Fruit fly (Drosophila melanogaster): ENCODE results near the gene mRpS6.

mRpS6 gene

DNA sequence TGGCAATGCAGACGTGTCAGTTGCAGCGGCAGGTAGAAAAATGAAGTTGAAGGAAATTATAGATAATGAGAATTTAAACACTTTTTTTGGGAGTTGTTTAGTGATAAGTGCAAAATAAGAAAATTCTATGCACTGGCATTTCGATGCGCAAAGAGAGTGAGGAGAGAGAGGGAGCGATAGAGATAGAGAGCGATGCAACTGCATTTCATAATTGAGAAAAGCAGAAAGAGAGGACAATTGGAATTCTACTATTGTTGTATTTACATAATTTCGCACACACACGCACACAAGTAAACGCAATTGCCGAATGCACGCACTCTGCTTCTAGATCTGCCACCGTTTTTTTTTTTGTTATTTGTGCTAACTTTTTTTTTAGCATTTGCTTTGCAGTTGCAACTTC, 866 bp upstream of the mRpS6 start:
- TF ChIP-seq yki (optimal IDR thresholded peaks at IDR 0.05) (peak; percentile 44), bsh (GFP tag; optimal IDR thresholded peaks at IDR 0.05) (peak in 1 of 2 experiments; percentile 4), CG5953 (GFP tag; IDR thresholded peaks at IDR 0.05) (no peak), zen2 (GFP tag; IDR thresholded peaks at IDR 0.05; ENCODE audit: partially characterized antibody) (no peak), Trl (optimal IDR thresholded peaks at IDR 0.05) (peak; percentile 22 to 71), Trl (GFP tag; optimal IDR thresholded peaks at IDR 0.05) (no peak), dati (GFP tag; IDR thresholded peaks at IDR 0.05) (no peak), nom (GFP tag; optimal IDR thresholded peaks at IDR 0.05) (no peak), Elba2 (GFP tag; optimal IDR thresholded peaks at IDR 0.05) (peak; percentile 93), Neu2 (GFP tag; optimal IDR thresholded peaks at IDR 0.05; ENCODE audit: borderline replicate concordance) (peak; percentile 79), CG15479 (GFP tag; optimal IDR thresholded peaks at IDR 0.05) (peak; percentile 78)

DNA sequence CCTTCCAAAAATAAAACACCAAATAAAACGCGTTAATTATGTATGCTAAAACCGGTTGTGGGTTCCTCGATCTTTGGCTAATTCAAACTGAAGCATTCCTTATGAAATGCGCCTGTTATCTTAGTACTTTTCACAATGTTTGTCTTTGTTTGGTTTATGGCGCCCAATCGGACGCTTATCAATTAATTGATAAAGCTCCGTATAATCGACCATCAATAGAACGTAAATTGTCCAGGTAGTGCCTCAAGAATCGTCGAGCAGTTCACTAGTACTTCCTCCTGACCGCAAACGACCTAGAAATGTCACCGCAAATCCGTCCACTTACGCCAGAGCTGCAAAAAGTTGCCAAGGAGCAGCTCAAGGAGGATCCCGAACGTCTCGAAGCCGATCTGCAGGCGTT, 847 bp downstream of the mRpS6 start, which contains the start of gene CG33514:
Gene CG33514 (plus strand): TSS at position 238 of the 400 bp plus-strand sequence.
- TF ChIP-seq CG1602 (GFP tag; optimal IDR thresholded peaks at IDR 0.05) (no peak), Med (GFP tag) (peak; percentile 25), mirr (GFP tag; optimal IDR thresholded peaks at IDR 0.05) (peak; percentile 2), Sry-δ (GFP tag; optimal IDR thresholded peaks at IDR 0.05) (no peak), Neu2 (GFP tag; optimal IDR thresholded peaks at IDR 0.05; ENCODE audit: borderline replicate concordance) (no peak), chm (GFP tag; IDR thresholded peaks at IDR 0.05) (0 out of 2 replicates have a peak, but pooled peaks have one; percentile 3), wor (GFP tag; IDR thresholded peaks at IDR 0.05) (no peak), exex (tag; optimal IDR thresholded peaks at IDR 0.05) (peak; percentile 94), D (optimal IDR thresholded peaks at IDR 0.05) (no peak), D (GFP tag; optimal IDR thresholded peaks at IDR 0.05) (no peak), Nf-YC (tag; optimal IDR thresholded peaks at IDR 0.05) (no peak), CG2678 (tag; optimal IDR thresholded peaks at IDR 0.05) (no peak), CG13894 (tag; optimal IDR thresholded peaks at IDR 0.05) (no peak), sug (tag; optimal IDR thresholded peaks at IDR 0.05) (peak; percentile 77), gt (GFP tag; IDR thresholded peaks at IDR 0.05) (no peak), grn (GFP tag; optimal IDR thresholded peaks at IDR 0.05) (peak; percentile 46)

DNA sequence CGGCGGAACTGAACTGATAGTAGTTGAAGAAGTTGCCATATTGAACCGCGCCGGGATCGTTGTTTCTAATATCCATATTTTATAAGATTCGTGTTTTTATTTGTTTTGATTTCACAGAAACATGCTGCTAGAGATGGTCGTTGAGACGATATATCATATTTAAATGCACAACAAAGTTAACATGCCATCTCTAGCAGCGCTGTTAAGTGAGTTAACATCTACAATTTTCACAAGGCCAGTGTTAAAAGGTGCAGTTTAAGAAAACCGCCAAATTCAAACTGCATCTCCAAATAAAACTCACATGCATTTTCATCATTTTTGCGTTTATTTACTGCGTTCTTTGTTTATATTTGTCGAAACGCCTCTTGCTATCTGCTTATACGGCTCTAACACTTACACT, 3.0 kb downstream of the mRpS6 start, which contains the start of gene CG11342:
Gene CG11342 (minus strand): TSS at position 120 of the 400 bp plus-strand sequence.
- TF ChIP-seq CG11398 (GFP tag; optimal IDR thresholded peaks at IDR 0.05): no peak
- TF ChIP-seq Sry-δ (GFP tag; optimal IDR thresholded peaks at IDR 0.05): peak; percentile 85
- no peak for TF ChIP-seq Ssrp (tag; optimal IDR thresholded peaks at IDR 0.05)
- TF ChIP-seq trh (GFP tag; optimal IDR thresholded peaks at IDR 0.05): no peak
- no peak for TF ChIP-seq fd64A (GFP tag; optimal IDR thresholded peaks at IDR 0.05)
- TF ChIP-seq wdn (GFP tag; IDR thresholded peaks at IDR 0.05): no peak
- no peak for TF ChIP-seq zfh2 (GFP tag; optimal IDR thresholded peaks at IDR 0.05)
- no peak for TF ChIP-seq h (optimal IDR thresholded peaks at IDR 0.05)
- TF ChIP-seq zen2 (GFP tag; IDR thresholded peaks at IDR 0.05; ENCODE audit: partially characterized antibody): peak; percentile 83
- TF ChIP-seq Jarid2 (GFP tag; optimal IDR thresholded peaks at IDR 0.05): no peak
- no peak for TF ChIP-seq Antp (GFP tag; optimal IDR thresholded peaks at IDR 0.05)
- TF ChIP-seq CG4360 (GFP tag; IDR thresholded peaks at IDR 0.05): no peak
- peak; percentile 80 for TF ChIP-seq BEAF-32 (GFP tag; optimal IDR thresholded peaks at IDR 0.05)
- no peak for TF ChIP-seq abd-A (tag; optimal IDR thresholded peaks at IDR 0.05)
- no peak for TF ChIP-seq Hr39 (optimal IDR thresholded peaks at IDR 0.05)
- TF ChIP-seq dysf (GFP tag; IDR thresholded peaks at IDR 0.05): no peak
- peak; percentile 93 for TF ChIP-seq E2f2 (GFP tag; IDR thresholded peaks at IDR 0.05)
- TF ChIP-seq D19A (tag; optimal IDR thresholded peaks at IDR 0.05): no peak
- no peak for TF ChIP-seq Myb (GFP tag; optimal IDR thresholded peaks at IDR 0.05)
- TF ChIP-seq kah (GFP tag; optimal IDR thresholded peaks at IDR 0.05): no peak
- peak; percentile 14 for TF ChIP-seq CG13624 (GFP tag; optimal IDR thresholded peaks at IDR 0.05)
- no peak for TF ChIP-seq tgo (GFP tag; IDR thresholded peaks at IDR 0.05)
- TF ChIP-seq CG32772 (GFP tag; IDR thresholded peaks at IDR 0.05): no peak
- TF ChIP-seq otp (GFP tag; IDR thresholded peaks at IDR 0.05): no peak
- TF ChIP-seq HLHmδ (GFP tag; optimal IDR thresholded peaks at IDR 0.05): no peak
- TF ChIP-seq psq (GFP tag; optimal IDR thresholded peaks at IDR 0.05): no peak
- TF ChIP-seq prd (optimal IDR thresholded peaks at IDR 0.05): no peak
- no peak for TF ChIP-seq prd (GFP tag; IDR thresholded peaks at IDR 0.05)
